Worm (Caenorhabditis elegans): ENCODE results near the gene ZK250.14.

DNA sequence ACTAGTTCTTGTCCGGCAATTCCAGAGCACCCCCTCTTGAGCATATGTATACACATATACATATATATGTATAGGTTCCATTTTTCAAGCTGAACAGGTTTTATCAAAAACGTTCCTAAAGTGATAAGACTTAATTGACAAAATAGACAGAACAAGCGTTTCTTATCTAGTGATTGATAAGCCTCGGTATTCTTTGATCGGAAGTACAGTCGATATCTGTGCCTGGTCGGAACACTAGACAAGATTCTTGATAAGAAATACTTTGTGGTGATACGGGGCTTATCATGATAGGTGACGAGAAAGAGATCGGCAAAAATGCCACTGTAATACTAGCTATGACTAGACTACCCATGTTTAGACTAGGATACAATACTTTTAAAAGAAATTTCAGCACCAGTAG is 4.1 kb upstream of the ZK250.14 start:
- TF ChIP-seq med-1 (GFP tag; optimal IDR thresholded peaks at IDR 0.05; ENCODE audit: insufficient read depth) (no peak), flt-1 (GFP tag; IDR thresholded peaks at IDR 0.05) (no peak)

All from whole organism, midembryonic.